Fruit fly (Drosophila melanogaster) whole organism, embryonic: ENCODE results near the gene CG17027.

Experiments
- Asciz ChIP-seq: fragments of 200-800 bp; sonication (Bioruptor generic); optimal IDR thresholded peaks from 2 replicates; lab custom pipeline; 2017; ENCODE audit warnings: missing biosample characterization, mild to moderate bottlenecking, missing genetic modification characterization, missing genetic modification reagents
- CG10565 ChIP-seq: fragments of 200-800 bp; sonication (Bioruptor generic); optimal IDR thresholded peaks from 3 replicates; lab custom pipeline; 2016; ENCODE audit warnings: missing biosample characterization, mild to moderate bottlenecking, missing genetic modification characterization
- CG12155 ChIP-seq: fragments of 200-800 bp; sonication (Bioruptor generic); optimal IDR thresholded peaks from 3 replicates; lab custom pipeline; 2016; ENCODE audit warnings: missing biosample characterization, missing genetic modification characterization
- CG12659 ChIP-seq: fragments of 200-800 bp; sonication (Bioruptor generic); optimal IDR thresholded peaks from 3 replicates; lab custom pipeline; 2017; ENCODE audit warnings: mild to moderate bottlenecking, missing biosample characterization, missing genetic modification reagents, missing genetic modification characterization
- CG14441 ChIP-seq: fragments of 200-800 bp; sonication (Bioruptor generic); IDR thresholded peaks from 2 replicates; pipeline ENCODE4 v1.3.6; 2022; ENCODE audit warnings: missing biosample characterization, missing genetic modification characterization
- CG14860 ChIP-seq: fragments of 200-800 bp; sonication (Bioruptor generic); IDR thresholded peaks from 3 replicates; pipeline ENCODE4 v1.3.6; 2022; ENCODE audit warnings: missing biosample characterization, missing genetic modification characterization; ENCODE audit not compliant: partially characterized antibody
- CG16813 ChIP-seq: fragments of 200-800 bp; sonication (Bioruptor generic); IDR thresholded peaks from 3 replicates; pipeline ENCODE4 v1.3.6; 2022; ENCODE audit warnings: missing biosample characterization, missing genetic modification characterization; ENCODE audit not compliant: partially characterized antibody
- CG16815 ChIP-seq: fragments of 200-800 bp; sonication (Bioruptor generic); optimal IDR thresholded peaks from 3 replicates; lab custom pipeline; 2017; ENCODE audit warnings: missing biosample characterization, mild to moderate bottlenecking, missing genetic modification characterization
- CG17802 ChIP-seq: fragments of 200-800 bp; sonication (Bioruptor generic); optimal IDR thresholded peaks from 2 replicates; lab custom pipeline; 2018; ENCODE audit warnings: missing biosample characterization, mild to moderate bottlenecking, missing genetic modification characterization, moderate library complexity
- CG18011 ChIP-seq: fragments of 200-800 bp; sonication (Bioruptor generic); optimal IDR thresholded peaks from 2 replicates; lab custom pipeline; 2017; ENCODE audit warnings: missing biosample characterization, missing genetic modification characterization, mild to moderate bottlenecking, moderate library complexity, missing genotype
- CG2712 ChIP-seq: fragments of 200-800 bp; optimal IDR thresholded peaks from 3 replicates; lab custom pipeline; 2019; ENCODE audit warnings: missing biosample characterization, mild to moderate bottlenecking, missing genetic modification characterization, moderate library complexity
- CG33557 ChIP-seq: fragments of 200-800 bp; sonication (Bioruptor generic); optimal IDR thresholded peaks from 2 replicates; lab custom pipeline; 2019; ENCODE audit warnings: missing biosample characterization, mild to moderate bottlenecking, missing genetic modification characterization, moderate library complexity
- CG3838 ChIP-seq: fragments of 200-800 bp; sonication (Bioruptor generic); optimal IDR thresholded peaks from 3 replicates; lab custom pipeline; 2016; ENCODE audit warnings: missing biosample characterization, missing genetic modification characterization
- CG3995 ChIP-seq: fragments of 200-800 bp; sonication (Bioruptor generic); optimal IDR thresholded peaks from 3 replicates; lab custom pipeline; 2016; ENCODE audit warnings: missing biosample characterization, missing genetic modification characterization
- CG5245 ChIP-seq: fragments of 200-800 bp; sonication (Bioruptor generic); optimal IDR thresholded peaks from 3 replicates; lab custom pipeline; 2016; ENCODE audit warnings: missing biosample characterization, missing genetic modification characterization
- CG6765 ChIP-seq: fragments of 200-800 bp; sonication (Bioruptor generic); optimal IDR thresholded peaks from 3 replicates; lab custom pipeline; 2017; ENCODE audit warnings: missing biosample characterization, mild to moderate bottlenecking, missing genetic modification characterization
- CG6813 ChIP-seq: fragments of 200-800 bp; sonication (Bioruptor generic); optimal IDR thresholded peaks from 2 replicates; lab custom pipeline; 2017; ENCODE audit warnings: missing biosample characterization, missing genetic modification characterization, mild to moderate bottlenecking, moderate library complexity, missing genetic modification reagents
- CG7963 ChIP-seq: fragments of 200-800 bp; sonication (Bioruptor generic); IDR thresholded peaks from 3 replicates; pipeline ENCODE4 v1.3.6; 2022; ENCODE audit warnings: missing biosample characterization, missing genetic modification characterization; ENCODE audit not compliant: partially characterized antibody
- CG8089 ChIP-seq: fragments of 200-800 bp; sonication (Bioruptor generic); optimal IDR thresholded peaks from 3 replicates; lab custom pipeline; 2016; ENCODE audit warnings: missing biosample characterization, missing genetic modification characterization
- CG8765 ChIP-seq: fragments of 200-800 bp; sonication (Bioruptor generic); IDR thresholded peaks from 2 replicates; pipeline ENCODE4 v1.3.6; 2022; ENCODE audit warnings: missing biosample characterization, missing genetic modification characterization
- CG8944 ChIP-seq: fragments of 200-800 bp; sonication (Bioruptor generic); optimal IDR thresholded peaks from 3 replicates; lab custom pipeline; 2016; ENCODE audit warnings: missing biosample characterization, missing genetic modification characterization
- D19A ChIP-seq: fragments of 200-800 bp; optimal IDR thresholded peaks from 3 replicates; lab custom pipeline; 2019; ENCODE audit warnings: missing biosample characterization, mild to moderate bottlenecking, missing genetic modification characterization, moderate library complexity
- Hmr ChIP-seq: fragments of 200-800 bp; sonication (Bioruptor generic); optimal IDR thresholded peaks from 3 replicates; lab custom pipeline; 2017; ENCODE audit warnings: mild to moderate bottlenecking, missing biosample characterization, missing genetic modification reagents, missing genetic modification characterization
- Hr3 ChIP-seq: fragments of 200-800 bp; sonication (Bioruptor generic); optimal IDR thresholded peaks from 3 replicates; lab custom pipeline; 2016; ENCODE audit warnings: missing biosample characterization, missing genetic modification characterization
- MBD-R2 ChIP-seq: fragments of 200-800 bp; sonication (Bioruptor generic); IDR thresholded peaks from 2 replicates; pipeline ENCODE4 v1.3.6; 2022; ENCODE audit warnings: missing biosample characterization, missing genetic modification characterization
- Mad ChIP-seq: fragments of 200-800 bp; sonication (Bioruptor generic); optimal IDR thresholded peaks from 2 replicates; lab custom pipeline; 2016; ENCODE audit warnings: missing biosample characterization, missing genetic modification characterization
- NC2β ChIP-seq: fragments of 200-800 bp; sonication (Bioruptor generic); optimal IDR thresholded peaks from 2 replicates; lab custom pipeline; 2016; ENCODE audit warnings: missing biosample characterization, missing genetic modification characterization
- NK7.1 ChIP-seq: fragments of 200-800 bp; sonication (Bioruptor generic); optimal IDR thresholded peaks from 3 replicates; lab custom pipeline; 2016; ENCODE audit warnings: missing biosample characterization, missing genetic modification characterization
- NfI ChIP-seq: fragments of 200-800 bp; sonication (Bioruptor generic); optimal IDR thresholded peaks from 3 replicates; lab custom pipeline; 2018; ENCODE audit warnings: missing biosample characterization, mild to moderate bottlenecking, missing genetic modification characterization, moderate library complexity
- Opbp ChIP-seq: fragments of 200-800 bp; sonication (Bioruptor generic); IDR thresholded peaks from 3 replicates; pipeline ENCODE4 v1.3.6; 2022; ENCODE audit warnings: missing biosample characterization, missing genetic modification characterization; ENCODE audit not compliant: partially characterized antibody
- Sox102F ChIP-seq: fragments of 200-800 bp; sonication (Bioruptor generic); optimal IDR thresholded peaks from 2 replicates; lab custom pipeline; 2018; ENCODE audit warnings: missing biosample characterization, mild to moderate bottlenecking, missing genetic modification characterization, moderate library complexity
- cad ChIP-seq: fragments of >200 bp; optimal IDR thresholded peaks from 2 replicates; lab custom pipeline; 2017; ENCODE audit warnings: missing biosample characterization, missing genetic modification characterization
- cg ChIP-seq: fragments of 200-800 bp; sonication (Bioruptor generic); optimal IDR thresholded peaks from 3 replicates; lab custom pipeline; 2019; ENCODE audit warnings: missing biosample characterization, mild to moderate bottlenecking, missing genetic modification characterization, moderate library complexity
- chinmo ChIP-seq: fragments of 200-800 bp; sonication (Bioruptor generic); IDR thresholded peaks from 4 replicates; pipeline ENCODE4 v1.3.6; 2022; ENCODE audit warnings: missing biosample characterization, missing genetic modification characterization; ENCODE audit not compliant: partially characterized antibody
- dimm ChIP-seq: fragments of 200-800 bp; sonication (Bioruptor generic); IDR thresholded peaks from 2 replicates; pipeline ENCODE4 v1.3.6; 2022; ENCODE audit warnings: missing biosample characterization, missing genetic modification characterization
- grau ChIP-seq: fragments of 200-800 bp; optimal IDR thresholded peaks from 3 replicates; lab custom pipeline; 2019; ENCODE audit warnings: missing biosample characterization, mild to moderate bottlenecking, missing genetic modification characterization, moderate library complexity
- gsb-n ChIP-seq: fragments of 200-800 bp; sonication (Bioruptor generic); optimal IDR thresholded peaks from 3 replicates; lab custom pipeline; 2018; ENCODE audit warnings: missing biosample characterization, mild to moderate bottlenecking, missing genetic modification characterization
- hth ChIP-seq: fragments of >200 bp; optimal IDR thresholded peaks from 2 replicates; lab custom pipeline; 2017; ENCODE audit warnings: inconsistent platforms
- inv ChIP-seq: fragments of 200-800 bp; sonication (Bioruptor generic); IDR thresholded peaks from 2 replicates; pipeline ENCODE4 v1.3.6; 2022; ENCODE audit warnings: missing biosample characterization, missing genetic modification characterization; ENCODE audit not compliant: partially characterized antibody
- kay ChIP-seq: fragments of 200-800 bp; sonication (Bioruptor generic); optimal IDR thresholded peaks from 2 replicates; lab custom pipeline; 2016; ENCODE audit warnings: missing biosample characterization, missing genetic modification characterization
- org-1 ChIP-seq: fragments of 200-800 bp; sonication (Bioruptor generic); optimal IDR thresholded peaks from 2 replicates; lab custom pipeline; 2017; ENCODE audit warnings: missing biosample characterization, missing genetic modification characterization
- pan ChIP-seq, 4 experiments: fragments of >200 bp in 3 of 4; fragments of 200-800 bp in 1 of 4; sonication (Bioruptor generic) in 1 of 4; optimal IDR thresholded peaks in 3 of 4; IDR thresholded peaks in 1 of 4; 2 replicates each; pipeline versions ENCODE4 v1.3.6 to Lab custom; 2017 to 2022; ENCODE audit warnings: missing biosample characterization in 2 of 4, missing genetic modification characterization in 2 of 4, mixed read lengths in 1 of 4
- pita ChIP-seq: fragments of 200-800 bp; sonication (Bioruptor generic); optimal IDR thresholded peaks from 2 replicates; lab custom pipeline; 2017; ENCODE audit warnings: missing biosample characterization, mild to moderate bottlenecking, missing genetic modification characterization
- pzg ChIP-seq: fragments of 200-800 bp; sonication (Bioruptor generic); optimal IDR thresholded peaks from 3 replicates; lab custom pipeline; 2018; ENCODE audit warnings: missing biosample characterization, mild to moderate bottlenecking, missing genetic modification characterization, moderate library complexity
- so ChIP-seq: fragments of 200-800 bp; sonication (Bioruptor generic); IDR thresholded peaks from 3 replicates; pipeline ENCODE4 v1.3.6; 2022; ENCODE audit warnings: missing biosample characterization, missing genetic modification characterization
- sob ChIP-seq: fragments of 200-800 bp; sonication (Bioruptor generic); IDR thresholded peaks from 2 replicates; pipeline ENCODE4 v1.3.6; 2022; ENCODE audit warnings: missing biosample characterization, missing genetic modification characterization
- stwl ChIP-seq: fragments of 200-800 bp; sonication (Bioruptor generic); optimal IDR thresholded peaks from 3 replicates; lab custom pipeline; 2018; ENCODE audit warnings: missing biosample characterization, mild to moderate bottlenecking, missing genetic modification characterization, moderate library complexity
- trem ChIP-seq: fragments of 200-800 bp; optimal IDR thresholded peaks from 3 replicates; lab custom pipeline; 2019; ENCODE audit warnings: missing biosample characterization, mild to moderate bottlenecking, missing genetic modification characterization, moderate library complexity
- tup ChIP-seq: fragments of 200-800 bp; sonication (Bioruptor generic); optimal IDR thresholded peaks from 2 replicates; lab custom pipeline; 2016; ENCODE audit warnings: missing biosample characterization, mild to moderate bottlenecking, missing genetic modification characterization, moderate library complexity

The CG17027 gene

DNA sequence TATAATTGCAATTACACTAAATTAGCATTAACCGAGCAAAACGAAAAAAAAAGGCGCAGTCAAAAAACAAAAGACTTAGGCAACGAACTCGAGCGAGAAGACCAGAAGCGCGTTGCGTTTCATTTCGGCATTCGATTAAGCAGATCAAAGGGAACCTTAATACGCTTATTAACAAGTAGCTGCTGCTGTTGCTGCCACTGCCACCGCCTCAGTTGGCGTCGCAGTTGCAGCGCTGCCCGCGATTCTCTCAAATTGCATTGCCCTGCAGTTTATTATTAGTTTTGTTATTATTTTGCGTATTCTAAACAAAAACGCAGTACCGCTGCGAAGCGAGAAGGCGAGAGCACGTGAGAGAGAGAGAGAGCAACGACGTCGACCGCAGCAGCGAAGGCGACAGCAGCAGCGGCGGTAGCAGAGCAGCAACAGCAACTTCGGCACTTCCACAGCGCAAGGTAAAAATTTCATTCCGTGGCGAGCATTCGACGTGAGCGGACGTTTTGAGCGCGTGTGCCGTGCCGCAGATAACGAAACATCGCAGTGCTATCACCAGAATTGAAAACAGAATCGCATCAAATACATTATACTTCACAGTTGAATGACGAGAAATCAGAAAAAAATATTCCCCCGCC lies 43.2 kb downstream of the CG17027 start, which contains the start of gene Notum (continued):
- no peak for TF ChIP-seq tup
- TF ChIP-seq trem (tag; lab: Kevin White, UChicago) = no peak
- TF ChIP-seq Sox102F (GFP tag; lab: Kevin White, UChicago) = no peak
- TF ChIP-seq CG3995 (GFP tag; lab: Kevin White, UChicago) = no peak
- peak; percentile 33; the same call in 1 of the 3 replicates for TF ChIP-seq Opbp (GFP tag; lab: Robert Waterston, UW)
- TF ChIP-seq NK7.1 (GFP tag; lab: Kevin White, UChicago) = no peak
- TF ChIP-seq Mad (GFP tag; lab: Kevin White, UChicago) = no peak
- TF ChIP-seq CG2712 (tag; lab: Kevin White, UChicago) = peak; percentile 9
- peak; percentile 45 for TF ChIP-seq cad (GFP tag; lab: Kevin White, UChicago)
- TF ChIP-seq sob (GFP tag; lab: Robert Waterston, UW) = 0 out of 2 replicates have a peak, but pooled peaks have one; percentile 11
- no peak for TF ChIP-seq CG17802 (tag; lab: Kevin White, UChicago)
- TF ChIP-seq CG14441 (GFP tag; lab: Robert Waterston, UW) = 0 out of 2 replicates have a peak, but pooled peaks have one; percentile 11
- no peak for TF ChIP-seq CG3838 (GFP tag; lab: Kevin White, UChicago)
- no peak for TF ChIP-seq CG10565
- TF ChIP-seq CG14860 = no peak
- TF ChIP-seq chinmo (GFP tag; lab: Robert Waterston, UW) = 0 out of 4 replicates have a peak, but pooled peaks have one; percentile 70
- no peak for TF ChIP-seq kay (GFP tag; lab: Kevin White, UChicago)
- TF ChIP-seq dimm (GFP tag; lab: Robert Waterston, UW) = no peak
- no peak for TF ChIP-seq CG12155 (GFP tag; lab: Kevin White, UChicago)
- no peak for TF ChIP-seq pita (GFP tag; lab: Kevin White, UChicago)
- no peak for TF ChIP-seq stwl (tag; lab: Kevin White, UChicago)
- TF ChIP-seq NC2β (GFP tag; lab: Kevin White, UChicago) = no peak
- TF ChIP-seq MBD-R2 = no peak
- no peak for TF ChIP-seq CG5245 (GFP tag; lab: Kevin White, UChicago)
- TF ChIP-seq CG8765 = no peak
- TF ChIP-seq Hmr (GFP tag; lab: Kevin White, UChicago) = no peak
- TF ChIP-seq hth (lab: Kevin White, UChicago) = no peak
- TF ChIP-seq Asciz (GFP tag; lab: Kevin White, UChicago) = no peak
- no peak for TF ChIP-seq CG6813 (GFP tag; lab: Kevin White, UChicago)
- peak; percentile 18 for TF ChIP-seq gsb-n (tag; lab: Kevin White, UChicago)
- TF ChIP-seq CG8944 (GFP tag; lab: Kevin White, UChicago) = no peak
- TF ChIP-seq org-1 (GFP tag; lab: Kevin White, UChicago) = no peak
- no peak for TF ChIP-seq pzg (GFP tag; lab: Kevin White, UChicago)
- TF ChIP-seq inv (GFP tag; lab: Robert Waterston, UW) = no peak
- no peak for TF ChIP-seq CG16815 (GFP tag; lab: Kevin White, UChicago)
- no peak for TF ChIP-seq CG6765
- TF ChIP-seq pan (optimal IDR thresholded peaks at IDR 0.05; lab: Kevin White, UChicago) = peak in 1 of 2 experiments; percentile 27
- TF ChIP-seq pan (GFP tag; optimal IDR thresholded peaks at IDR 0.05 in 1 of 2, IDR thresholded peaks at IDR 0.05 in 1 of 2) = peak in 1 of 2 experiments; percentile 30
- TF ChIP-seq Hr3 (GFP tag; lab: Kevin White, UChicago) = no peak
- TF ChIP-seq CG16813 (GFP tag; lab: Robert Waterston, UW) = no peak
- TF ChIP-seq so (GFP tag; lab: Robert Waterston, UW) = no peak
- no peak for TF ChIP-seq CG7963 (GFP tag; lab: Robert Waterston, UW)
- no peak for TF ChIP-seq grau (tag; lab: Kevin White, UChicago)
- no peak for TF ChIP-seq CG8089 (GFP tag; lab: Kevin White, UChicago)
- TF ChIP-seq CG12659 = no peak
- TF ChIP-seq D19A (tag; lab: Kevin White, UChicago) = no peak
- no peak for TF ChIP-seq CG33557 (GFP tag; lab: Kevin White, UChicago)
- peak; percentile 33 for TF ChIP-seq cg (GFP tag; lab: Kevin White, UChicago)
- TF ChIP-seq NfI (GFP tag; lab: Kevin White, UChicago) = no peak
- no peak for TF ChIP-seq CG18011 (GFP tag; lab: Kevin White, UChicago)
